Fruit fly (Drosophila melanogaster) S2 (cell line): ENCODE measurements around the gene CG15638.

ENCODE experiments used
- CG8478 ChIP-seq: fragments of >200 bp; optimal IDR thresholded peaks from 2 replicates; lab custom pipeline; 2018
- CTCF ChIP-seq, 2 experiments: fragments of >200 bp; optimal IDR thresholded peaks; 2 replicates each; lab custom pipeline; 2018

- no peak for TF ChIP-seq CTCF (optimal IDR thresholded peaks at IDR 0.05; lab: Kevin White, UChicago)
- no peak for TF ChIP-seq CG8478
Measured at dm6 chr2L:13552686-13553085, 17.1 kb upstream of the CG15638 start.
